Fruit fly (Drosophila melanogaster) whole organism, prepupa: ENCODE results near the gene CG5418.
A peak's percentile ranks its signal among the peaks of the same experiment; 100 is the strongest.

ENCODE experiments used
- Blimp-1 ChIP-seq: fragments of 200-800 bp; sonication (Bioruptor generic); optimal IDR thresholded peaks from 3 replicates; lab custom pipeline; 2017; ENCODE audit warnings: missing biosample characterization, missing genetic modification characterization, mild to moderate bottlenecking, moderate library complexity, missing genetic modification reagents
- CG10669 ChIP-seq: fragments of 200-800 bp; sonication (Bioruptor generic); optimal IDR thresholded peaks from 3 replicates; lab custom pipeline; 2018; ENCODE audit warnings: missing biosample characterization, mild to moderate bottlenecking, missing genetic modification characterization, moderate library complexity
- CG11294 ChIP-seq: fragments of 200-800 bp; sonication (Bioruptor generic); IDR thresholded peaks from 2 replicates; pipeline ENCODE4 v1.3.6; 2022; ENCODE audit warnings: missing biosample characterization, missing genetic modification characterization
- CG11762 ChIP-seq: fragments of 200-800 bp; sonication (Bioruptor generic); optimal IDR thresholded peaks from 3 replicates; lab custom pipeline; 2016; ENCODE audit warnings: missing biosample characterization, missing genetic modification characterization; ENCODE audit not compliant: insufficient read depth
- CG11902 ChIP-seq: fragments of 200-800 bp; sonication (Bioruptor generic); optimal IDR thresholded peaks from 3 replicates; lab custom pipeline; 2016; ENCODE audit warnings: missing biosample characterization, missing genetic modification characterization
- CG1621 ChIP-seq: fragments of 200-800 bp; sonication (Bioruptor generic); optimal IDR thresholded peaks from 3 replicates; lab custom pipeline; 2018; ENCODE audit warnings: missing biosample characterization, mild to moderate bottlenecking, missing genetic modification characterization
- CG16779 ChIP-seq: fragments of 200-800 bp; sonication (Bioruptor generic); optimal IDR thresholded peaks from 3 replicates; lab custom pipeline; 2017; ENCODE audit warnings: missing biosample characterization, mild to moderate bottlenecking, missing genetic modification characterization
- CG31627 ChIP-seq: fragments of 200-800 bp; sonication (Bioruptor generic); optimal IDR thresholded peaks from 3 replicates; lab custom pipeline; 2016; ENCODE audit warnings: missing biosample characterization, missing genetic modification characterization
- CG32006 ChIP-seq: fragments of 200-800 bp; sonication (Bioruptor generic); optimal IDR thresholded peaks from 3 replicates; lab custom pipeline; 2017; ENCODE audit warnings: missing biosample characterization, mild to moderate bottlenecking, missing genetic modification characterization
- CG34406 ChIP-seq: fragments of 200-800 bp; sonication (Bioruptor generic); optimal IDR thresholded peaks from 3 replicates; lab custom pipeline; 2016; ENCODE audit warnings: missing biosample characterization, missing genetic modification characterization
- CG3919 ChIP-seq: fragments of 200-800 bp; sonication (Bioruptor generic); optimal IDR thresholded peaks from 3 replicates; lab custom pipeline; 2016; ENCODE audit warnings: missing biosample characterization, missing genetic modification characterization
- CG6163 ChIP-seq: fragments of 200-800 bp; sonication (Bioruptor generic); IDR thresholded peaks from 3 replicates; pipeline ENCODE4 v1.3.6; 2022; ENCODE audit warnings: missing biosample characterization, missing genetic modification characterization
- CG6276 ChIP-seq: fragments of 200-800 bp; sonication (Bioruptor generic); optimal IDR thresholded peaks from 2 replicates; lab custom pipeline; 2017; ENCODE audit warnings: missing biosample characterization, mild to moderate bottlenecking, missing genetic modification characterization
- CG6808 ChIP-seq: fragments of 200-800 bp; sonication (Bioruptor generic); optimal IDR thresholded peaks from 3 replicates; lab custom pipeline; 2017; ENCODE audit warnings: missing biosample characterization, missing genetic modification characterization, mild to moderate bottlenecking, moderate library complexity, missing genetic modification reagents
- CG7368 ChIP-seq: fragments of 200-800 bp; sonication (Bioruptor generic); optimal IDR thresholded peaks from 3 replicates; lab custom pipeline; 2016; ENCODE audit warnings: missing biosample characterization, missing genetic modification characterization
- CG8119 ChIP-seq: fragments of 200-800 bp; sonication (Bioruptor generic); IDR thresholded peaks from 3 replicates; pipeline ENCODE4 v1.3.6; 2022; ENCODE audit warnings: missing biosample characterization, missing genetic modification characterization
- CG9139 ChIP-seq: fragments of 200-800 bp; sonication (Bioruptor generic); optimal IDR thresholded peaks from 3 replicates; lab custom pipeline; 2017; ENCODE audit warnings: missing biosample characterization, mild to moderate bottlenecking, missing genetic modification characterization
- Eip93F ChIP-seq: fragments of 200-800 bp; sonication (Bioruptor generic); optimal IDR thresholded peaks from 2 replicates; lab custom pipeline; 2016; ENCODE audit warnings: missing biosample characterization, mild to moderate bottlenecking, missing genetic modification characterization
- Ets96B ChIP-seq: fragments of 200-800 bp; optimal IDR thresholded peaks from 2 replicates; lab custom pipeline; 2019; ENCODE audit warnings: missing biosample characterization, mild to moderate bottlenecking, missing genetic modification characterization, moderate library complexity
- Gug ChIP-seq: fragments of 200-800 bp; sonication (Bioruptor generic); IDR thresholded peaks from 2 replicates; pipeline ENCODE4 v1.3.6; 2022; ENCODE audit warnings: missing biosample characterization, missing genetic modification characterization
- Lpt ChIP-seq: fragments of 200-800 bp; sonication (Bioruptor generic); optimal IDR thresholded peaks from 3 replicates; lab custom pipeline; 2016; ENCODE audit warnings: missing biosample characterization, missing genetic modification characterization
- Smox ChIP-seq: fragments of 200-800 bp; sonication (Bioruptor generic); optimal IDR thresholded peaks from 3 replicates; lab custom pipeline; 2016; ENCODE audit warnings: missing biosample characterization, missing genetic modification characterization
- Sox102F ChIP-seq: fragments of 200-800 bp; sonication (Bioruptor generic); optimal IDR thresholded peaks from 2 replicates; lab custom pipeline; 2016; ENCODE audit warnings: missing biosample characterization, mild to moderate bottlenecking, missing genetic modification characterization
- achi ChIP-seq: fragments of 200-800 bp; sonication (Bioruptor generic); optimal IDR thresholded peaks from 3 replicates; lab custom pipeline; 2016; ENCODE audit warnings: missing biosample characterization, missing genetic modification characterization
- dac ChIP-seq: fragments of 200-800 bp; sonication (Bioruptor generic); optimal IDR thresholded peaks from 2 replicates; lab custom pipeline; 2017; ENCODE audit warnings: missing biosample characterization, mild to moderate bottlenecking, missing genetic modification characterization
- eg ChIP-seq: fragments of 200-800 bp; sonication (Bioruptor generic); IDR thresholded peaks from 3 replicates; pipeline ENCODE4 v1.3.6; 2022; ENCODE audit warnings: missing biosample characterization, missing genetic modification characterization
- esn ChIP-seq: fragments of 200-800 bp; sonication (Bioruptor generic); optimal IDR thresholded peaks from 2 replicates; lab custom pipeline; 2016; ENCODE audit warnings: missing biosample characterization, mild to moderate bottlenecking, missing genetic modification characterization, moderate library complexity
- fkh ChIP-seq: fragments of 200-800 bp; sonication (Bioruptor generic); optimal IDR thresholded peaks from 3 replicates; lab custom pipeline; 2017; ENCODE audit warnings: missing biosample characterization, mild to moderate bottlenecking, missing genetic modification characterization, moderate library complexity
- pdm3 ChIP-seq: fragments of 200-800 bp; sonication (Bioruptor generic); optimal IDR thresholded peaks from 3 replicates; lab custom pipeline; 2016; ENCODE audit warnings: missing biosample characterization, missing genetic modification characterization
- salr ChIP-seq, 2 experiments: fragments of 200-800 bp; sonication (Bioruptor generic); optimal IDR thresholded peaks; 3 replicates each; lab custom pipeline; 2016 to 2018; ENCODE audit warnings: missing biosample characterization in 2 of 2, missing genetic modification characterization in 2 of 2, mild to moderate bottlenecking in 1 of 2
- ss ChIP-seq, 2 experiments: fragments of 200-800 bp; sonication (Bioruptor generic); optimal IDR thresholded peaks; 2 replicates in 1 of 2; 3 replicates in 1 of 2; lab custom pipeline; 2017 to 2018; ENCODE audit warnings: mild to moderate bottlenecking in 2 of 2, missing biosample characterization in 2 of 2, missing genetic modification characterization in 2 of 2, moderate library complexity in 1 of 2
- svp ChIP-seq: fragments of 200-800 bp; sonication (Bioruptor generic); peaks from one replicate; lab custom pipeline; 2016; ENCODE audit warnings: missing biosample characterization, missing genetic modification characterization
- topi ChIP-seq: fragments of 200-800 bp; sonication (Bioruptor generic); optimal IDR thresholded peaks from 3 replicates; lab custom pipeline; 2016; ENCODE audit warnings: missing biosample characterization, missing genetic modification characterization
- vri ChIP-seq: fragments of 200-800 bp; sonication (Bioruptor generic); optimal IDR thresholded peaks from 3 replicates; lab custom pipeline; 2016; ENCODE audit warnings: missing biosample characterization, mild to moderate bottlenecking, missing genetic modification characterization

The CG5418 gene

DNA sequence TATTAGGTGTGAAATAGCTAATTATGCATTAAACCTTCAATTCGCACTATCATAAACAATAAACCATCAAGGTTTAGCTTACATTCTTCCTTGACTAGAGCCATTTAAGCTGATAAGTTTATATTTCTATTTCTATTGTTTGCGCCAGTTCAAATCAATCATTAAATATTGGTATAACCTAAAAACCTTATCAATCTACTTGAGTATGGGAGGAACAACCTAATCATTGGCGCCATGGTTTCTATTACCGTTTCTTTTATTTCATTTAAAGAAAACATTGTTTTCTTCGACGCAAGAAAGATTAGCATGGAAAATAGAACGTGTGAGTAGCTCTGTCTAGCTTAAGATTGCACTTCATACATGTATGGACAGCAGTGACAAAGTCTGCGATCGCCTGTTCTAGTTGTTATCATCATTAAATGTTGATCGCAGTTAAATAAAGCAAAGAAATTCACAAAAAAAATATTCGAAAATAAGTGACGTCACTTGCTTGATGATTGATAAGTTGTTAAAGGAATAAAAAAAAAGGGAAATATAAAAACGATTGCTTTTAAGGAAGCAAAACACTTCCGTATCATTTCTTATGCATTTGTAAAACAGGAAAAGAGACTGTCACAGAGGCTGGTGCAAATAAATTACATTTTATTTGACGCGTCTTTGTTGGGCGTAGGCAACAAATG is 21.3 kb upstream of the CG5418 start (continued):
- no peak for TF ChIP-seq CG8119 (GFP tag; lab: Robert Waterston, UW)
- TF ChIP-seq CG11762, result no peak
- TF ChIP-seq Gug (GFP tag; lab: Robert Waterston, UW), result no peak
- TF ChIP-seq topi (GFP tag; lab: Kevin White, UChicago), result no peak
- no peak for TF ChIP-seq CG7368 (GFP tag; lab: Kevin White, UChicago)
- TF ChIP-seq Lpt, result no peak
- TF ChIP-seq dac (GFP tag; lab: Kevin White, UChicago), result no peak
- TF ChIP-seq CG10669 (GFP tag; lab: Kevin White, UChicago), result no peak
- TF ChIP-seq CG34406 (GFP tag; lab: Kevin White, UChicago), result no peak
- TF ChIP-seq, all 60 proteins: peak for 5

DNA sequence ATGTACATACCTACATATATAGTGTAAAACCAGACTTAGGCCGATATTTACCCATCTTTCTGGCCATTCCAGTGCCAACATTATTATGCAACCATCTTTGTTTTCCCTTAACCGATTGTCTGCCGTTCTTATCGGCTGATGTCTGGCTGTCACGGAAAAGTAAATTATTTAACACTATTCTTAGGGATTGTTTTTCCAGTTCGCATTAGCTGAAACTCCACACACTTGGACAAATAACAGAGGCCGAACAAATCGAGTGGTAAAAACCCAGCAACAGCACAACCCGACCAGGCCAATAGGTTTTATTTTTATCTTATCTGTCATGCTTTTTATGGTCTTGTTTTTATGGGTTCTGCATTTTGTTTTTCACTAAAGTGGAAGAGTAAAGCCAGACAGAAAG is 20.5 kb upstream of the CG5418 start:
- TF ChIP-seq Lpt (no peak), CG16779 (tag; lab: Kevin White, UChicago) (no peak), fkh (GFP tag; lab: Kevin White, UChicago) (peak; percentile 59)
- TF ChIP-seq, all 60 proteins: peak for 1

DNA sequence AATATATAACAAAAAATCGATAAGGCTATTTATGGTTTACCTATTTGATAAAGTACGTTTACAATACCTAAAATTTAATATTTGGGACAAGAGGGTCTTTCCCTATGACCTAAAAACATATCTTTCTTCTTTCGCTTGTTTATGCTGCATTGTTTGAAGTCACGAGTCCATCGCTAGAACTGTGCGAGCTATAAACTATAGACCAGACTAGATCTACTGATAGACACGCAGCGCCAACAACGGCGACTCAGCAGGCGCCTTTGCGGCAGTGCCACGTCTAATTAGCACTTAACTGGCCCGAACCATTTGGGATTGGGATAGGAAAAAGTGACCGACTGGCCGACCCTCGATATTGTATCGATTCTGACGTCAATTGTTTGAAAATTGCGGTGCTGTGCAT is 19.9 kb upstream of the CG5418 start:
- TF ChIP-seq pdm3 (GFP tag; lab: Kevin White, UChicago), result no peak
- no peak for TF ChIP-seq esn (GFP tag; lab: Kevin White, UChicago)
- TF ChIP-seq CG32006 (GFP tag; lab: Kevin White, UChicago), result no peak
- no peak for TF ChIP-seq CG11294
- no peak for TF ChIP-seq CG3919 (GFP tag; lab: Kevin White, UChicago)
- no peak for TF ChIP-seq CG9139 (GFP tag; lab: Kevin White, UChicago)
- no peak for TF ChIP-seq Lpt
- no peak for TF ChIP-seq CG6808 (GFP tag; lab: Kevin White, UChicago)
- TF ChIP-seq CG7368 (GFP tag; lab: Kevin White, UChicago), result no peak
- TF ChIP-seq Eip93F (GFP tag; lab: Kevin White, UChicago), result no peak
- TF ChIP-seq CG11902 (GFP tag; lab: Kevin White, UChicago), result no peak

- TF ChIP-seq CG8119 (GFP tag; lab: Robert Waterston, UW) (peak; percentile 62; the same call in 2 of the 3 replicates), svp (GFP tag; lab: Kevin White, UChicago) (no peak), CG6163 (GFP tag; lab: Robert Waterston, UW) (0 out of 3 replicates have a peak, but pooled peaks have one; percentile 6), Gug (GFP tag; lab: Robert Waterston, UW) (no peak), Lpt (peak; percentile 36), CG32006 (GFP tag; lab: Kevin White, UChicago) (no peak), CG6276 (GFP tag; lab: Kevin White, UChicago) (peak; percentile 39), eg (GFP tag; lab: Robert Waterston, UW) (peak; percentile 83), CG31627 (GFP tag; lab: Kevin White, UChicago) (no peak), CG3919 (GFP tag; lab: Kevin White, UChicago) (no peak), topi (GFP tag; lab: Kevin White, UChicago) (no peak), CG11902 (GFP tag; lab: Kevin White, UChicago) (no peak)
Measured at dm6 chr2L:12471937-12472336, 18.9 kb upstream of the CG5418 start.

DNA sequence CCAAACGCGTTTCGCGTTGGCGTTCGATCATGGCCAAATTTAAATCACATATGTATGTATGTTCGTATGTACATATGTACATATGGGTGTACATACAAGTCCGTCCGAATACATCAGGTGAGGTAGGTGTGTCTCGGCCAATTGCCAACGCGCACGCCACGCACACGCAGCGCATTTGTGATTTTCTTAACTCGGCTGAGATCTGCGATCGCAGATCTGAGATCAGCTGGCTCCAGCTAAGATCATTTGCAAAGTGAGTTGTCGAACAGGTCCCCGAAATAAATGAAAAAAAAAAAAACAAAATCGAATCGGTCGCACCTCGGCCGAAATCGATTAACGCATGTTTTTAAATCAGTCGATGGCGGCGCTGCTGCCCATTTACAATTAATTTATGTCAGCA is 16.2 kb upstream of the CG5418 start:
- no peak for TF ChIP-seq Smox (GFP tag; lab: Kevin White, UChicago)
- TF ChIP-seq CG6808 (GFP tag; lab: Kevin White, UChicago), result no peak
- TF ChIP-seq vri (GFP tag; lab: Kevin White, UChicago), result no peak
- no peak for TF ChIP-seq Blimp-1 (GFP tag; lab: Kevin White, UChicago)
- TF ChIP-seq ss (GFP tag; optimal IDR thresholded peaks at IDR 0.05; lab: Kevin White, UChicago), result no peak
- no peak for TF ChIP-seq dac (GFP tag; lab: Kevin White, UChicago)
- no peak for TF ChIP-seq eg (GFP tag; lab: Robert Waterston, UW)
- no peak for TF ChIP-seq CG6163 (GFP tag; lab: Robert Waterston, UW)
- no peak for TF ChIP-seq achi (GFP tag; lab: Kevin White, UChicago)
- no peak for TF ChIP-seq salr (GFP tag; optimal IDR thresholded peaks at IDR 0.05; lab: Kevin White, UChicago)
- no peak for TF ChIP-seq Ets96B
- TF ChIP-seq Eip93F (GFP tag; lab: Kevin White, UChicago), result no peak
- no peak for TF ChIP-seq CG1621 (tag; lab: Kevin White, UChicago)
- no peak for TF ChIP-seq Sox102F (GFP tag; lab: Kevin White, UChicago)
